Worm (Caenorhabditis elegans): Measurements from ENCODE around the gene srt-7.

DNA sequence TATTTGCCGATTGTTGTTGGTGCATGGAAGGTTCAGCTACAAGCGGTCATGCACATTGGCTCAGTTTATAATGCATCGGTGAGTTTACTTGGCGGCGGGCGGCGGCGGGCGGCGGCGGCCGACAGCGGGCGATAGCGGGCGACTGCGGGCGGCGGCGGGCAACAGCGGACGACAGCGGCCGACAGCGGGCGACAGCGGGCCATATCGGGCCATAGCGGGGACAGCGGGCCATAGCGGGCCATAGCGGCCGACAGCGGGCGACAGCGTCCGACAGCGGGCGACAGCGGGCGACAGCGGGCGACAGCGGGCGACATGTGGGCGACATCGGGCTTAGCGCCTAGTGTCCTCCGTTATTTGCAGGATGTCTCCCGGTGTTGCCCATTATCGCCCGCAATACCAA lies 50.5 kb downstream of the srt-7 start:
- no peak for TF ChIP-seq T22C8.4 (GFP tag; IDR thresholded peaks at IDR 0.05)
- TF ChIP-seq ref-1 (GFP tag; conservative IDR thresholded peaks at IDR 0.05), result no peak

Measured in whole organism, midembryonic.